Fruit fly (Drosophila melanogaster) whole organism, prepupa: ENCODE measurements around the gene Rgl.

Source experiments
- Blimp-1 ChIP-seq: fragments of 200-800 bp; sonication (Bioruptor generic); optimal IDR thresholded peaks from 3 replicates; lab custom pipeline; 2017; ENCODE audit warnings: missing biosample characterization, missing genetic modification characterization, mild to moderate bottlenecking, moderate library complexity, missing genetic modification reagents
- CG10631 ChIP-seq: fragments of 200-800 bp; sonication (Bioruptor generic); optimal IDR thresholded peaks from 2 replicates; lab custom pipeline; 2016; ENCODE audit warnings: missing biosample characterization, missing genetic modification characterization
- CG10669 ChIP-seq: fragments of 200-800 bp; sonication (Bioruptor generic); optimal IDR thresholded peaks from 3 replicates; lab custom pipeline; 2018; ENCODE audit warnings: missing biosample characterization, mild to moderate bottlenecking, missing genetic modification characterization, moderate library complexity
- CG11294 ChIP-seq: fragments of 200-800 bp; sonication (Bioruptor generic); IDR thresholded peaks from 2 replicates; pipeline ENCODE4 v1.3.6; 2022; ENCODE audit warnings: missing biosample characterization, missing genetic modification characterization
- CG11762 ChIP-seq: fragments of 200-800 bp; sonication (Bioruptor generic); optimal IDR thresholded peaks from 3 replicates; lab custom pipeline; 2016; ENCODE audit warnings: missing biosample characterization, missing genetic modification characterization; ENCODE audit not compliant: insufficient read depth
- CG11902 ChIP-seq: fragments of 200-800 bp; sonication (Bioruptor generic); optimal IDR thresholded peaks from 3 replicates; lab custom pipeline; 2016; ENCODE audit warnings: missing biosample characterization, missing genetic modification characterization
- CG15336 ChIP-seq: fragments of 200-800 bp; sonication (Bioruptor generic); IDR thresholded peaks from 2 replicates; pipeline ENCODE4 v1.3.6; 2022; ENCODE audit warnings: missing biosample characterization, missing genetic modification characterization
- CG1621 ChIP-seq: fragments of 200-800 bp; sonication (Bioruptor generic); optimal IDR thresholded peaks from 3 replicates; lab custom pipeline; 2018; ENCODE audit warnings: missing biosample characterization, mild to moderate bottlenecking, missing genetic modification characterization
- CG16779 ChIP-seq: fragments of 200-800 bp; sonication (Bioruptor generic); optimal IDR thresholded peaks from 3 replicates; lab custom pipeline; 2017; ENCODE audit warnings: missing biosample characterization, mild to moderate bottlenecking, missing genetic modification characterization
- CG3032 ChIP-seq: fragments of 200-800 bp; optimal IDR thresholded peaks from 2 replicates; lab custom pipeline; 2019; ENCODE audit warnings: missing biosample characterization, mild to moderate bottlenecking, missing genetic modification characterization, moderate library complexity
- CG32006 ChIP-seq: fragments of 200-800 bp; sonication (Bioruptor generic); optimal IDR thresholded peaks from 3 replicates; lab custom pipeline; 2017; ENCODE audit warnings: missing biosample characterization, mild to moderate bottlenecking, missing genetic modification characterization
- CG34406 ChIP-seq: fragments of 200-800 bp; sonication (Bioruptor generic); optimal IDR thresholded peaks from 3 replicates; lab custom pipeline; 2016; ENCODE audit warnings: missing biosample characterization, missing genetic modification characterization
- CG3919 ChIP-seq: fragments of 200-800 bp; sonication (Bioruptor generic); optimal IDR thresholded peaks from 3 replicates; lab custom pipeline; 2016; ENCODE audit warnings: missing biosample characterization, missing genetic modification characterization
- CG4318 ChIP-seq: fragments of 200-800 bp; sonication (Bioruptor generic); optimal IDR thresholded peaks from 3 replicates; lab custom pipeline; 2017; ENCODE audit warnings: missing biosample characterization, mild to moderate bottlenecking, missing genetic modification characterization
- CG6792 ChIP-seq: fragments of 200-800 bp; sonication (Bioruptor generic); optimal IDR thresholded peaks from 3 replicates; lab custom pipeline; 2016; ENCODE audit warnings: missing biosample characterization, missing genetic modification characterization
- CG7368 ChIP-seq: fragments of 200-800 bp; sonication (Bioruptor generic); optimal IDR thresholded peaks from 3 replicates; lab custom pipeline; 2016; ENCODE audit warnings: missing biosample characterization, missing genetic modification characterization
- CG8119 ChIP-seq: fragments of 200-800 bp; sonication (Bioruptor generic); IDR thresholded peaks from 3 replicates; pipeline ENCODE4 v1.3.6; 2022; ENCODE audit warnings: missing biosample characterization, missing genetic modification characterization
- CG8319 ChIP-seq: fragments of 200-800 bp; sonication (Bioruptor generic); optimal IDR thresholded peaks from 3 replicates; lab custom pipeline; 2016; ENCODE audit warnings: missing biosample characterization, missing genetic modification characterization
- CG8632 ChIP-seq: fragments of 200-800 bp; sonication (Bioruptor generic); optimal IDR thresholded peaks from 3 replicates; lab custom pipeline; 2016; ENCODE audit warnings: missing biosample characterization, missing genetic modification characterization
- Eip75B ChIP-seq: fragments of 200-800 bp; sonication (Bioruptor generic); optimal IDR thresholded peaks from 3 replicates; lab custom pipeline; 2016; ENCODE audit warnings: missing biosample characterization, missing genetic modification characterization
- Eip78C ChIP-seq: fragments of 200-800 bp; sonication (Bioruptor generic); peaks from one replicate; lab custom pipeline; 2016; ENCODE audit warnings: missing biosample characterization, missing genetic modification characterization
- Ets21C ChIP-seq: fragments of 200-800 bp; sonication (Bioruptor generic); optimal IDR thresholded peaks from 3 replicates; lab custom pipeline; 2016; ENCODE audit warnings: missing biosample characterization, missing genetic modification characterization
- Gug ChIP-seq: fragments of 200-800 bp; sonication (Bioruptor generic); IDR thresholded peaks from 2 replicates; pipeline ENCODE4 v1.3.6; 2022; ENCODE audit warnings: missing biosample characterization, missing genetic modification characterization
- Hr38 ChIP-seq: sonication (Bioruptor generic); optimal IDR thresholded peaks from 2 replicates; lab custom pipeline; 2016; ENCODE audit warnings: missing biosample characterization, missing genetic modification characterization
- Hr4 ChIP-seq: fragments of 200-800 bp; sonication (Bioruptor generic); optimal IDR thresholded peaks from 3 replicates; lab custom pipeline; 2016; ENCODE audit warnings: missing biosample characterization, missing genetic modification characterization
- Lpt ChIP-seq: fragments of 200-800 bp; sonication (Bioruptor generic); optimal IDR thresholded peaks from 3 replicates; lab custom pipeline; 2016; ENCODE audit warnings: missing biosample characterization, missing genetic modification characterization
- Met ChIP-seq: fragments of 200-800 bp; sonication (Bioruptor generic); optimal IDR thresholded peaks from 3 replicates; lab custom pipeline; 2016; ENCODE audit warnings: missing biosample characterization, missing genetic modification characterization
- Smox ChIP-seq: fragments of 200-800 bp; sonication (Bioruptor generic); optimal IDR thresholded peaks from 3 replicates; lab custom pipeline; 2016; ENCODE audit warnings: missing biosample characterization, missing genetic modification characterization
- Sox102F ChIP-seq: fragments of 200-800 bp; sonication (Bioruptor generic); optimal IDR thresholded peaks from 2 replicates; lab custom pipeline; 2016; ENCODE audit warnings: missing biosample characterization, mild to moderate bottlenecking, missing genetic modification characterization
- Sox14 ChIP-seq: fragments of 200-800 bp; sonication (Bioruptor generic); optimal IDR thresholded peaks from 3 replicates; lab custom pipeline; 2016; ENCODE audit warnings: missing biosample characterization, missing genetic modification characterization
- Sox15 ChIP-seq: fragments of 200-800 bp; sonication (Bioruptor generic); optimal IDR thresholded peaks from 3 replicates; lab custom pipeline; 2016; ENCODE audit warnings: missing biosample characterization, missing genetic modification characterization
- achi ChIP-seq: fragments of 200-800 bp; sonication (Bioruptor generic); optimal IDR thresholded peaks from 3 replicates; lab custom pipeline; 2016; ENCODE audit warnings: missing biosample characterization, missing genetic modification characterization
- acj6 ChIP-seq: fragments of 200-800 bp; sonication (Bioruptor generic); optimal IDR thresholded peaks from 3 replicates; lab custom pipeline; 2016; ENCODE audit warnings: missing biosample characterization, missing genetic modification characterization
- cyc ChIP-seq: fragments of 200-800 bp; sonication (Bioruptor generic); optimal IDR thresholded peaks from 3 replicates; lab custom pipeline; 2016; ENCODE audit warnings: missing biosample characterization, missing genetic modification characterization
- dac ChIP-seq: fragments of 200-800 bp; sonication (Bioruptor generic); optimal IDR thresholded peaks from 2 replicates; lab custom pipeline; 2017; ENCODE audit warnings: missing biosample characterization, mild to moderate bottlenecking, missing genetic modification characterization
- fd59A ChIP-seq: fragments of 200-800 bp; sonication (Bioruptor generic); optimal IDR thresholded peaks from 2 replicates; lab custom pipeline; 2017; ENCODE audit warnings: missing biosample characterization, mild to moderate bottlenecking, missing genetic modification characterization, missing genetic modification reagents
- fd85E ChIP-seq: fragments of 200-800 bp; sonication (Bioruptor generic); optimal IDR thresholded peaks from 3 replicates; lab custom pipeline; 2016; ENCODE audit warnings: missing biosample characterization, missing genetic modification characterization
- fkh ChIP-seq: fragments of 200-800 bp; sonication (Bioruptor generic); optimal IDR thresholded peaks from 3 replicates; lab custom pipeline; 2017; ENCODE audit warnings: missing biosample characterization, mild to moderate bottlenecking, missing genetic modification characterization, moderate library complexity
- lz ChIP-seq: fragments of 200-800 bp; sonication (Bioruptor generic); optimal IDR thresholded peaks from 3 replicates; lab custom pipeline; 2016; ENCODE audit warnings: missing biosample characterization, missing genetic modification characterization
- net ChIP-seq: fragments of 200-800 bp; sonication (Bioruptor generic); optimal IDR thresholded peaks from 3 replicates; lab custom pipeline; 2016; ENCODE audit warnings: missing biosample characterization, missing genetic modification characterization
- pdm3 ChIP-seq: fragments of 200-800 bp; sonication (Bioruptor generic); optimal IDR thresholded peaks from 3 replicates; lab custom pipeline; 2016; ENCODE audit warnings: missing biosample characterization, missing genetic modification characterization
- spab ChIP-seq: fragments of 200-800 bp; sonication (Bioruptor generic); optimal IDR thresholded peaks from 2 replicates; lab custom pipeline; 2017; ENCODE audit warnings: missing biosample characterization, mild to moderate bottlenecking, missing genetic modification characterization, missing genetic modification reagents
- ss ChIP-seq, 2 experiments: fragments of 200-800 bp; sonication (Bioruptor generic); optimal IDR thresholded peaks; 2 replicates in 1 of 2; 3 replicates in 1 of 2; lab custom pipeline; 2017 to 2018; ENCODE audit warnings: mild to moderate bottlenecking in 2 of 2, missing biosample characterization in 2 of 2, missing genetic modification characterization in 2 of 2, moderate library complexity in 1 of 2
- svp ChIP-seq: fragments of 200-800 bp; sonication (Bioruptor generic); peaks from one replicate; lab custom pipeline; 2016; ENCODE audit warnings: missing biosample characterization, missing genetic modification characterization
- vri ChIP-seq: fragments of 200-800 bp; sonication (Bioruptor generic); optimal IDR thresholded peaks from 3 replicates; lab custom pipeline; 2016; ENCODE audit warnings: missing biosample characterization, mild to moderate bottlenecking, missing genetic modification characterization

Rgl gene

dm6 chr3L:13919794-13920631 lies 5.1 kb downstream of the Rgl start (continued):
- TF ChIP-seq pdm3 (GFP tag; lab: Kevin White, UChicago): peak; percentile 78
- TF ChIP-seq Lpt (GFP tag; lab: Kevin White, UChicago): peak; percentile 58
- TF ChIP-seq dac: peak; percentile 46
- peak; percentile 59 for TF ChIP-seq Ets21C (GFP tag; lab: Kevin White, UChicago)
- TF ChIP-seq CG16779 (tag; lab: Kevin White, UChicago): peak; percentile 29
- TF ChIP-seq Sox14 (GFP tag; lab: Kevin White, UChicago): peak; percentile 81
- TF ChIP-seq lz (GFP tag; lab: Kevin White, UChicago): peak; percentile 74
- TF ChIP-seq achi: peak; percentile 74
- TF ChIP-seq Sox15 (GFP tag; lab: Kevin White, UChicago): peak; percentile 53
- TF ChIP-seq Eip78C (GFP tag; lab: Kevin White, UChicago): peak; percentile 85
- peak; percentile 30 for TF ChIP-seq CG34406 (GFP tag; lab: Kevin White, UChicago)
- TF ChIP-seq fd85E: no peak
- peak; percentile 63 for TF ChIP-seq CG6792
- peak; percentile 44 for TF ChIP-seq CG3032 (tag; lab: Kevin White, UChicago)
- no peak for TF ChIP-seq Hr38
- TF ChIP-seq CG1621 (tag; lab: Kevin White, UChicago): peak; percentile 12
- TF ChIP-seq acj6: peak; percentile 71
- TF ChIP-seq Met (GFP tag; lab: Kevin White, UChicago): peak; percentile 80
- TF ChIP-seq Gug (GFP tag; lab: Robert Waterston, UW): peak; percentile 37; the same call in 1 of the 2 replicates
- peak; percentile 50 for TF ChIP-seq spab
- peak; percentile 60 for TF ChIP-seq CG10669 (GFP tag; lab: Kevin White, UChicago)
- TF ChIP-seq ss (GFP tag; optimal IDR thresholded peaks at IDR 0.05; lab: Kevin White, UChicago): peak; percentile 35 to 63
- TF ChIP-seq CG32006 (GFP tag; lab: Kevin White, UChicago): peak; percentile 88
- peak; percentile 84 for TF ChIP-seq Hr4 (GFP tag; lab: Kevin White, UChicago)
- TF ChIP-seq cyc (GFP tag; lab: Kevin White, UChicago): peak; percentile 62
- peak; percentile 74 for TF ChIP-seq Sox102F (GFP tag; lab: Kevin White, UChicago)
- TF ChIP-seq CG8632: peak; percentile 61
- TF ChIP-seq CG11762 (GFP tag; lab: Kevin White, UChicago): peak; percentile 70
- peak; percentile 55 for TF ChIP-seq fd59A (GFP tag; lab: Kevin White, UChicago)
- peak; percentile 9 for TF ChIP-seq Blimp-1
- no peak for TF ChIP-seq CG11902 (GFP tag; lab: Kevin White, UChicago)

DNA sequence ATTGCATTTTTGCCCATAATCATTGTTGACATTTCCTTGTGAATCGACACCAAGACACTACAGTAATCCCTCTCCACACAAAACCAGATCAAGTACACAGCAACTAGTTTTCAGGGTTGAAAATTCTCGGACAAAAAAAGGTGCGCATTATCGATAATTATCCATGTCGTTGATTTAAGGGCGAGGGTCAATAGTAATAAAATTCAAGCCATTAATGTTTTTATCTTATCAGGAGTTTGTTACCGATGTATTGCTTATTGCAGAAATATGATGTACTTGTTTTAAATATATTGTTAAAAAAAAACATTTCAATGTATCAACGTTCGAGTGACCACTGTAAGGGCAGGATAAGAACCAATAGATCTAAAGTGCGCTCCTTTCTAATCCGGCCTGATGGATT lies 6.4 kb downstream of the Rgl start:
- TF ChIP-seq Smox (GFP tag; lab: Kevin White, UChicago) (no peak), ss (GFP tag; optimal IDR thresholded peaks at IDR 0.05; lab: Kevin White, UChicago) (peak in 1 of 2 experiments; percentile 15), svp (GFP tag; lab: Kevin White, UChicago) (peak; percentile 34), lz (GFP tag; lab: Kevin White, UChicago) (peak; percentile 0), CG4318 (GFP tag; lab: Kevin White, UChicago) (no peak), CG8119 (no peak), CG34406 (GFP tag; lab: Kevin White, UChicago) (no peak), achi (peak; percentile 47), net (GFP tag; lab: Kevin White, UChicago) (peak; percentile 13), CG8319 (GFP tag; lab: Kevin White, UChicago) (no peak), fkh (GFP tag; lab: Kevin White, UChicago) (no peak), pdm3 (GFP tag; lab: Kevin White, UChicago) (peak; percentile 31), CG3032 (tag; lab: Kevin White, UChicago) (peak; percentile 28), CG15336 (GFP tag; lab: Robert Waterston, UW) (no peak; the same call in 1 of the 2 replicates), fd59A (GFP tag; lab: Kevin White, UChicago) (no peak), CG16779 (tag; lab: Kevin White, UChicago) (no peak), CG1621 (tag; lab: Kevin White, UChicago) (no peak), CG10631 (GFP tag; lab: Kevin White, UChicago) (peak; percentile 2), CG11762 (GFP tag; lab: Kevin White, UChicago) (no peak), CG11294 (no peak), Gug (GFP tag; lab: Robert Waterston, UW) (0 out of 2 replicates have a peak, but pooled peaks have one; percentile 18), Hr38 (no peak), CG8632 (peak; percentile 12), CG3919 (peak; percentile 14), Blimp-1 (no peak), Eip75B (GFP tag; lab: Kevin White, UChicago) (no peak), CG6792 (peak; percentile 8), acj6 (peak; percentile 48), vri (GFP tag; lab: Kevin White, UChicago) (no peak), CG11902 (GFP tag; lab: Kevin White, UChicago) (no peak), Sox102F (GFP tag; lab: Kevin White, UChicago) (peak; percentile 32), Sox15 (GFP tag; lab: Kevin White, UChicago) (no peak), dac (no peak), Hr4 (GFP tag; lab: Kevin White, UChicago) (peak; percentile 34), CG7368 (no peak), fd85E (no peak)
